Worm (Caenorhabditis elegans) whole organism, late embryonic: ENCODE measurements around the gene Y69A2AR.1.

Experiments
- C38D4.7 ChIP-seq: fragments of 200-800 bp; sonication (Bioruptor generic); optimal IDR thresholded peaks from 2 replicates; lab custom pipeline; 2018; ENCODE audit warnings: mild to moderate bottlenecking, missing genetic modification characterization, moderate library complexity, missing compliant biosample characterization
- F13H6.1 ChIP-seq: sonication (generic microtip); optimal IDR thresholded peaks from 2 replicates; lab custom pipeline; 2016; ENCODE audit warnings: missing genetic modification characterization, missing compliant biosample characterization
- K02D7.2 ChIP-seq: sonication (generic microtip); optimal IDR thresholded peaks from 2 replicates; lab custom pipeline; 2017; ENCODE audit warnings: mild to moderate bottlenecking, missing genetic modification characterization, missing compliant biosample characterization
- T23F11.4 ChIP-seq: fragments of 200-800 bp; sonication (Bioruptor generic); optimal IDR thresholded peaks from 2 replicates; lab custom pipeline; 2018; ENCODE audit warnings: mild to moderate bottlenecking, missing genetic modification characterization, missing compliant biosample characterization
- Y22D7AL.16 ChIP-seq: sonication (generic microtip); optimal IDR thresholded peaks from 2 replicates; lab custom pipeline; 2016; ENCODE audit warnings: missing genetic modification characterization, missing compliant biosample characterization
- ahr-1 ChIP-seq: sonication (generic microtip); optimal IDR thresholded peaks from 2 replicates; lab custom pipeline; 2016; ENCODE audit warnings: missing genetic modification characterization, missing compliant biosample characterization
- ama-1 ChIP-seq: fragments of 150-350 bp; optimal IDR thresholded peaks from 2 replicates; lab custom pipeline; 2014
- ceh-14 ChIP-seq: sonication (generic microtip); optimal IDR thresholded peaks from 2 replicates; lab custom pipeline; 2016; ENCODE audit warnings: missing genotype, missing genetic modification characterization, missing compliant biosample characterization
- ceh-2 ChIP-seq: sonication (generic microtip); optimal IDR thresholded peaks from 2 replicates; lab custom pipeline; 2016; ENCODE audit warnings: missing genotype, missing genetic modification characterization, missing compliant biosample characterization
- ceh-24 ChIP-seq: sonication (generic microtip); optimal IDR thresholded peaks from 2 replicates; lab custom pipeline; 2016; ENCODE audit warnings: mild to moderate bottlenecking, missing genetic modification characterization, missing compliant biosample characterization
- ceh-34 ChIP-seq: sonication (generic microtip); optimal IDR thresholded peaks from 2 replicates; lab custom pipeline; 2016; ENCODE audit warnings: mild to moderate bottlenecking, missing genetic modification characterization, missing compliant biosample characterization
- ceh-45 ChIP-seq: fragments of 200-800 bp; sonication (Bioruptor generic); IDR thresholded peaks from 2 replicates; pipeline ENCODE4 v1.3.6; 2022; ENCODE audit warnings: missing genetic modification reagents, missing genetic modification characterization, missing compliant biosample characterization
- ceh-48 ChIP-seq: sonication (generic microtip); optimal IDR thresholded peaks from 2 replicates; lab custom pipeline; 2016; ENCODE audit warnings: missing genetic modification characterization, inconsistent platforms, missing compliant biosample characterization
- ceh-6 ChIP-seq: fragments of 200-800 bp; sonication (Bioruptor generic); optimal IDR thresholded peaks from 2 replicates; lab custom pipeline; 2018; ENCODE audit warnings: mild to moderate bottlenecking, missing genetic modification characterization, missing compliant biosample characterization
- elt-4 ChIP-seq: sonication (generic microtip); optimal IDR thresholded peaks from 2 replicates; lab custom pipeline; 2016; ENCODE audit warnings: missing genetic modification characterization, missing compliant biosample characterization
- eyg-1 ChIP-seq: sonication (generic microtip); optimal IDR thresholded peaks from 2 replicates; lab custom pipeline; 2016; ENCODE audit warnings: missing genotype, missing genetic modification characterization, missing compliant biosample characterization
- fax-1 ChIP-seq: sonication (generic microtip); optimal IDR thresholded peaks from 2 replicates; lab custom pipeline; 2016; ENCODE audit warnings: missing genotype, missing genetic modification characterization, missing compliant biosample characterization
- fkh-6 ChIP-seq: sonication (generic microtip); optimal IDR thresholded peaks from 2 replicates; lab custom pipeline; 2016; ENCODE audit warnings: missing genetic modification characterization, missing compliant biosample characterization
- gmeb-2 ChIP-seq: sonication (generic microtip); optimal IDR thresholded peaks from 2 replicates; lab custom pipeline; 2016; ENCODE audit warnings: missing genetic modification characterization, inconsistent platforms, missing compliant biosample characterization
- hlh-13 ChIP-seq: fragments of 200-800 bp; sonication (Bioruptor generic); optimal IDR thresholded peaks from 2 replicates; lab custom pipeline; 2018; ENCODE audit warnings: mild to moderate bottlenecking, missing genetic modification characterization, missing compliant biosample characterization
- hlh-15 ChIP-seq: sonication (generic microtip); optimal IDR thresholded peaks from 2 replicates; lab custom pipeline; 2016; ENCODE audit warnings: missing genetic modification characterization, missing compliant biosample characterization
- hlh-30 ChIP-seq: sonication (generic microtip); optimal IDR thresholded peaks from 2 replicates; lab custom pipeline; 2017; ENCODE audit warnings: antibody characterized with exemption, missing genetic modification characterization, missing compliant biosample characterization; ENCODE audit not compliant: insufficient read depth
- hlh-6 ChIP-seq: sonication (generic microtip); optimal IDR thresholded peaks from 2 replicates; lab custom pipeline; 2016; ENCODE audit warnings: missing genotype, missing genetic modification characterization, missing compliant biosample characterization
- hlh-8 ChIP-seq: sonication (generic microtip); optimal IDR thresholded peaks from 2 replicates; lab custom pipeline; 2016; ENCODE audit warnings: missing genotype, missing genetic modification characterization, missing compliant biosample characterization
- lim-6 ChIP-seq: sonication (generic microtip); optimal IDR thresholded peaks from 2 replicates; lab custom pipeline; 2016; ENCODE audit warnings: missing genetic modification characterization, missing compliant biosample characterization
- lin-11 ChIP-seq: fragments of 200-800 bp; sonication (Bioruptor generic); optimal IDR thresholded peaks from 2 replicates; lab custom pipeline; 2018; ENCODE audit warnings: mild to moderate bottlenecking, missing genetic modification characterization, missing compliant biosample characterization
- madf-2 ChIP-seq: sonication (generic microtip); optimal IDR thresholded peaks from 2 replicates; lab custom pipeline; 2017; ENCODE audit warnings: missing genetic modification characterization, missing compliant biosample characterization
- mec-3 ChIP-seq: sonication (generic microtip); optimal IDR thresholded peaks from 2 replicates; lab custom pipeline; 2016; ENCODE audit warnings: borderline replicate concordance, missing genetic modification characterization, missing compliant biosample characterization
- nfya-1 ChIP-seq: sonication (generic microtip); optimal IDR thresholded peaks from 2 replicates; lab custom pipeline; 2017; ENCODE audit warnings: missing genetic modification characterization, mild to moderate bottlenecking, missing compliant biosample characterization, antibody characterized with exemption, moderate library complexity
- nhr-11 ChIP-seq: fragments of 150-350 bp; optimal IDR thresholded peaks from 2 replicates; lab custom pipeline; 2014; ENCODE audit warnings: missing biosample characterization, missing genetic modification characterization
- nhr-232 ChIP-seq: sonication (generic microtip); optimal IDR thresholded peaks from 2 replicates; lab custom pipeline; 2016; ENCODE audit warnings: missing genetic modification characterization, missing compliant biosample characterization
- odd-2 ChIP-seq: sonication (generic microtip); optimal IDR thresholded peaks from 2 replicates; lab custom pipeline; 2017; ENCODE audit warnings: antibody characterized with exemption, mild to moderate bottlenecking, missing genetic modification characterization, missing compliant biosample characterization
- pag-3 ChIP-seq: sonication (generic microtip); optimal IDR thresholded peaks from 2 replicates; lab custom pipeline; 2016; ENCODE audit warnings: missing compliant biosample characterization, missing genetic modification characterization, borderline replicate concordance
- pat-9 ChIP-seq: fragments of 200-800 bp; sonication (Bioruptor generic); optimal IDR thresholded peaks from 2 replicates; lab custom pipeline; 2018; ENCODE audit warnings: mild to moderate bottlenecking, missing genetic modification characterization, moderate library complexity, missing compliant biosample characterization
- pax-1 ChIP-seq: fragments of 150-350 bp; optimal IDR thresholded peaks from 2 replicates; lab custom pipeline; 2014; ENCODE audit warnings: missing biosample characterization, missing genetic modification characterization
- pqm-1 ChIP-seq: sonication (generic microtip); optimal IDR thresholded peaks from 2 replicates; lab custom pipeline; 2016; ENCODE audit warnings: missing genetic modification characterization, missing compliant biosample characterization
- pros-1 ChIP-seq: fragments of 150-350 bp; optimal IDR thresholded peaks from 2 replicates; lab custom pipeline; 2014; ENCODE audit warnings: missing biosample characterization, missing genetic modification reagents, missing genetic modification characterization
- ref-2 ChIP-seq: sonication (generic microtip); optimal IDR thresholded peaks from 2 replicates; lab custom pipeline; 2016; ENCODE audit warnings: missing genetic modification characterization, missing compliant biosample characterization
- syd-9 ChIP-seq: sonication (generic microtip); optimal IDR thresholded peaks from 2 replicates; lab custom pipeline; 2016; ENCODE audit warnings: mild to moderate bottlenecking, missing genetic modification characterization, moderate library complexity, missing compliant biosample characterization
- tbx-2 ChIP-seq: sonication (generic microtip); optimal IDR thresholded peaks from 2 replicates; lab custom pipeline; 2016; ENCODE audit warnings: missing genetic modification characterization, missing compliant biosample characterization
- tbx-7 ChIP-seq: sonication (generic microtip); optimal IDR thresholded peaks from 2 replicates; lab custom pipeline; 2016; ENCODE audit warnings: missing genotype, missing genetic modification characterization, missing compliant biosample characterization
- unc-42 ChIP-seq: sonication (generic microtip); optimal IDR thresholded peaks from 2 replicates; lab custom pipeline; 2016; ENCODE audit warnings: missing genotype, missing genetic modification characterization, missing compliant biosample characterization
- unc-55 ChIP-seq: sonication (generic microtip); optimal IDR thresholded peaks from 2 replicates; lab custom pipeline; 2017; ENCODE audit warnings: missing biosample characterization, missing genetic modification reagents, missing genetic modification characterization
- zip-5 ChIP-seq: sonication (generic microtip); optimal IDR thresholded peaks from 2 replicates; lab custom pipeline; 2016; ENCODE audit warnings: missing genetic modification characterization, missing compliant biosample characterization

Y69A2AR.1 gene

DNA sequence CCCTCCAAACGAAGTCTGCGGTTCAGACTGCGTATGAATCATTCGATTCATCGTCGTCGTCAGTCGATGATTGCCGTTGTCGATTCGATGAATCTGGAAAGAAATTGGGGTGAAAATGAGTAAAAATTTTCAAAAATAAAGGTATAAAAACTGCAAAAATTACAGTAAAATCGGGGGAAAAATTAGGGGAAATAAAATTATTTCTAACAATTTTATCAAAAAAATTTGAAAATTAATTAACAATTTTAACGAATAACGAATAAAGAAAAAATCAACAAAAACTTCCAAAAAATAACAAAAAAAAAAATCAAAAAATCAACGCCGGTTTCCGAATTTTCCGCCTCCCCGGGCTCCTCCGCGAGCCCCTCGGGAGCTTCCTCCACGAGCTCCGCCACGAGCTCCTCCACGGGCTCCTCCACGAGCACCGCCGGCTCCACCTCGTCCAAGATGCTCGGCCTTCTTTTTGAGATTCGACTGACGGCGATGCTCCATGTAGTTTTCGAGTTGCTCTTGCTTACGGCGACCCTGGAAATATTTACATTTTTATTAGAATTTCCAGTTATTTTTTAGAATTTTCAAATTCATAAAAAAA is 22.0 kb downstream of the Y69A2AR.1 start, which contains the start of gene egrh-3:
Gene egrh-3, minus strand, starts transcription at position 51 of the 592 bp plus-strand sequence.
- no peak for TF ChIP-seq ceh-14 (tag; lab: Kevin White, UChicago)
- TF ChIP-seq pqm-1 (tag; lab: Kevin White, UChicago) = no peak
- TF ChIP-seq Y22D7AL.16 = no peak
- TF ChIP-seq pat-9 (tag; lab: Kevin White, UChicago) = no peak
- no peak for TF ChIP-seq ref-2 (tag; lab: Kevin White, UChicago)
- no peak for TF ChIP-seq hlh-6 (tag; lab: Kevin White, UChicago)
- no peak for TF ChIP-seq hlh-30 (tag; lab: Kevin White, UChicago)
- TF ChIP-seq hlh-15 (tag; lab: Kevin White, UChicago) = no peak
- no peak for TF ChIP-seq tbx-2
- no peak for TF ChIP-seq mec-3
- no peak for TF ChIP-seq odd-2 (tag; lab: Kevin White, UChicago)
- no peak for TF ChIP-seq ceh-2 (tag; lab: Kevin White, UChicago)
- no peak for TF ChIP-seq eyg-1 (tag; lab: Kevin White, UChicago)
- no peak for TF ChIP-seq fax-1 (tag; lab: Kevin White, UChicago)
- no peak for TF ChIP-seq F13H6.1
- TF ChIP-seq madf-2 (tag; lab: Kevin White, UChicago) = no peak
- no peak for TF ChIP-seq zip-5
- TF ChIP-seq ceh-48 (tag; lab: Kevin White, UChicago) = no peak
- no peak for TF ChIP-seq T23F11.4 (GFP tag; lab: Kevin White, UChicago)
- no peak for TF ChIP-seq syd-9

DNA sequence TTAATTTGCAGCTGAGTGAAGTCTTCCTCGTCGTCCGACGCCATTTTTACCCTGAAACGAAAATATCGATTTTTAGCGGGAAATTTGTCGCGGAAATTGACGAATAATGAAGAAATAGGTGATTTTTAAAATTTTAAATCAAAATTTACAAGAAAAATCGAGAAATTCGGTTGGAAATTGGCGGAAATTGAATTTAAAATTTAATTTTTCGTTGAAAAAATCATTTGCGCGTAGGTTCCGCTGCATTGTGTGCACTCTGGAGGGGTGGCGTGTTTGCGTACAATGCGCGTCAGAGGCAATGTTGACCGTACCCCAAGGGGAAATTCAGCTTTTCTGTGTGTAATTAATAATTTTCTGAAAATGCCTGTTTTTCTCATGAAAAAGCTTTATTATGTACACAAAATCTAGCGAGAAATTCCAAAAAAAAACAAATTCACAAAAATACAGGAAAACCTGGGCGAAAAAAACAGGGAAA is 37.1 kb downstream of the Y69A2AR.1 start, which contains the start of gene Y94H6A.5:
Gene Y94H6A.5, minus strand, starts transcription at position 51 of the 475 bp plus-strand sequence.
- no peak for TF ChIP-seq tbx-7 (tag; lab: Kevin White, UChicago)
- TF ChIP-seq pros-1 (tag; lab: Kevin White, UChicago) = no peak
- TF ChIP-seq hlh-8 (tag; lab: Kevin White, UChicago) = no peak
- TF ChIP-seq pqm-1 (tag; lab: Kevin White, UChicago) = no peak
- TF ChIP-seq K02D7.2 (tag; lab: Kevin White, UChicago) = no peak
- TF ChIP-seq madf-2 (tag; lab: Kevin White, UChicago) = peak; percentile 1
- no peak for TF ChIP-seq ahr-1 (tag; lab: Kevin White, UChicago)
- TF ChIP-seq nhr-232 = no peak
- peak; percentile 13 for TF ChIP-seq ceh-48 (tag; lab: Kevin White, UChicago)
- TF ChIP-seq ceh-45 = no peak
- TF ChIP-seq ama-1 = no peak
- no peak for TF ChIP-seq elt-4 (tag; lab: Kevin White, UChicago)
- peak; percentile 53 for TF ChIP-seq unc-42 (tag; lab: Kevin White, UChicago)
- TF ChIP-seq pag-3 (tag; lab: Kevin White, UChicago) = no peak
- peak; percentile 4 for TF ChIP-seq tbx-2
- TF ChIP-seq unc-55 (GFP tag; lab: Kevin White, UChicago) = no peak
- peak; percentile 56 for TF ChIP-seq nfya-1 (tag; lab: Kevin White, UChicago)
- no peak for TF ChIP-seq nhr-11
- TF ChIP-seq C38D4.7 (GFP tag; lab: Kevin White, UChicago) = no peak
- peak; percentile 84 for TF ChIP-seq pax-1
- TF ChIP-seq gmeb-2 (tag; lab: Kevin White, UChicago) = no peak

DNA sequence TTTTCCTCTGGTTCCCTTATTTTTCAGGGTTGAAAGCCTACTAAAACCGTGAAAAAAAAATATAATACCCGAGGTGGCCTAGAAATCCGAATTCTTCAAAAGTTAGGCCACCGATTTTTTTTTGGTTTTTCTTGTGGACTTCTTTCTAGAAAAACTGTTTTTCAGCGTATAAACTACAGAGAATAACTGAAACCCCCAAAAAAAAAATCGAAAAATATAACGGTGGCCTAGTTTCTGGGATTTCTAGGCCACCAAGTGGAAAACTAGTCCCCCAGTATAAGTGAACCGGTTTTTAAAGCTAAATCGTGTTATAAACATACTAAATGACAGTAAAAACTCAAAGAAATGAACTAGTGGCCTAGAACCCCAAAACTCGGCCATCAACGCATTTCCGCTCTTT is 38.8 kb downstream of the Y69A2AR.1 start:
- TF ChIP-seq F13H6.1 (no peak), eyg-1 (tag; lab: Kevin White, UChicago) (no peak), unc-42 (tag; lab: Kevin White, UChicago) (no peak), zip-5 (no peak), lim-6 (tag; lab: Kevin White, UChicago) (no peak), nhr-11 (no peak), ref-2 (tag; lab: Kevin White, UChicago) (no peak), pax-1 (no peak), ahr-1 (tag; lab: Kevin White, UChicago) (no peak), fkh-6 (no peak), hlh-13 (GFP tag; lab: Kevin White, UChicago) (no peak), ceh-24 (no peak), ceh-6 (GFP tag; lab: Kevin White, UChicago) (no peak), fax-1 (tag; lab: Kevin White, UChicago) (no peak), elt-4 (tag; lab: Kevin White, UChicago) (no peak), tbx-2 (no peak), lin-11 (no peak), ceh-34 (tag; lab: Kevin White, UChicago) (no peak), tbx-7 (tag; lab: Kevin White, UChicago) (no peak)
